Worm (Caenorhabditis elegans): ENCODE results near the gene str-16.

The str-16 gene

ce11 chrV:3236610-3237009, at the start of gene str-16, which contains the start of gene K08D9.9:
Gene str-16, plus strand, starts transcription at chrV:3236875.
Gene K08D9.9, minus strand, starts transcription at chrV:3236710.
- TF ChIP-seq ets-7 (tag; optimal IDR thresholded peaks at IDR 0.05) = no peak
- no peak for TF ChIP-seq B0310.2 (tag; optimal IDR thresholded peaks at IDR 0.05)
- no peak for TF ChIP-seq ceh-36 (tag; optimal IDR thresholded peaks at IDR 0.05)
- no peak for TF ChIP-seq F13C5.2 (tag; optimal IDR thresholded peaks at IDR 0.05)
- no peak for TF ChIP-seq hmg-4 (GFP tag; optimal IDR thresholded peaks at IDR 0.05)
- TF ChIP-seq hmbx-1 (tag; optimal IDR thresholded peaks at IDR 0.05) = no peak

ce11 chrV:3188043-3188442, 48.6 kb upstream of the str-16 start, which contains the start of gene lag-2:
Gene lag-2, plus strand, starts transcription at chrV:3188343.
- TF ChIP-seq sea-1 (GFP tag; conservative IDR thresholded peaks at IDR 0.05) = no peak
- no peak for TF ChIP-seq ama-1 (optimal IDR thresholded peaks at IDR 0.05)
- TF ChIP-seq tra-4 (tag; optimal IDR thresholded peaks at IDR 0.05) = no peak
- TF ChIP-seq F13C5.2 (tag; optimal IDR thresholded peaks at IDR 0.05) = no peak
- no peak for TF ChIP-seq ceh-13 (GFP tag; optimal IDR thresholded peaks at IDR 0.05)
- no peak for TF ChIP-seq ets-7 (tag; optimal IDR thresholded peaks at IDR 0.05)
- TF ChIP-seq hnd-1 (tag; optimal IDR thresholded peaks at IDR 0.05) = no peak
- TF ChIP-seq tbx-11 (GFP tag; IDR thresholded peaks at IDR 0.05) = no peak
- TF ChIP-seq aly-1 (tag; optimal IDR thresholded peaks at IDR 0.05) = no peak
- TF ChIP-seq scrt-1 (GFP tag; IDR thresholded peaks at IDR 0.05) = no peak
- no peak for TF ChIP-seq flt-1 (GFP tag; IDR thresholded peaks at IDR 0.05)
- TF ChIP-seq pes-1 (GFP tag; IDR thresholded peaks at IDR 0.05) = no peak
- TF ChIP-seq tbx-37 (GFP tag; conservative IDR thresholded peaks at IDR 0.05) = no peak
- no peak for TF ChIP-seq B0310.2 (tag; optimal IDR thresholded peaks at IDR 0.05)
- TF ChIP-seq ceh-36 (tag; optimal IDR thresholded peaks at IDR 0.05) = no peak
- no peak for TF ChIP-seq hmbx-1 (tag; optimal IDR thresholded peaks at IDR 0.05)
- no peak for TF ChIP-seq hmg-4 (GFP tag; optimal IDR thresholded peaks at IDR 0.05)

ce11 chrV:3193091-3193608, 43.5 kb upstream of the str-16 start, which contains the start of the genes Y73C8B.3 and Y73C8B.9:
Gene Y73C8B.3, minus strand, starts transcription at chrV:3193237.
Gene Y73C8B.9, plus strand, starts transcription at chrV:3193558.
- TF ChIP-seq scrt-1 (GFP tag; IDR thresholded peaks at IDR 0.05) = no peak
- no peak for TF ChIP-seq tbx-37 (GFP tag; conservative IDR thresholded peaks at IDR 0.05)
- no peak for TF ChIP-seq aly-1 (tag; optimal IDR thresholded peaks at IDR 0.05)
- TF ChIP-seq F13C5.2 (tag; optimal IDR thresholded peaks at IDR 0.05) = no peak
- no peak for TF ChIP-seq tbx-11 (GFP tag; IDR thresholded peaks at IDR 0.05)
- TF ChIP-seq flt-1 (GFP tag; IDR thresholded peaks at IDR 0.05) = no peak
- no peak for TF ChIP-seq ama-1 (optimal IDR thresholded peaks at IDR 0.05)
- no peak for TF ChIP-seq ets-7 (tag; optimal IDR thresholded peaks at IDR 0.05)

- TF ChIP-seq F13C5.2 (tag; optimal IDR thresholded peaks at IDR 0.05) = peak; percentile 5
- TF ChIP-seq tbx-11 (GFP tag; IDR thresholded peaks at IDR 0.05) = peak; percentile 39; the same call in 1 of the 2 replicates
- TF ChIP-seq scrt-1 (GFP tag; IDR thresholded peaks at IDR 0.05) = no peak
These were observed 41.7 kb upstream of the str-16 start, which contains the start of gene Y73C8B.2 for ce11 chrV:3194952-3195450. Gene Y73C8B.2, minus strand, starts transcription at chrV:3195002.

- TF ChIP-seq hnd-1 (tag; optimal IDR thresholded peaks at IDR 0.05) (no peak), tbx-37 (GFP tag; conservative IDR thresholded peaks at IDR 0.05) (no peak), tbx-11 (GFP tag; IDR thresholded peaks at IDR 0.05) (no peak), ceh-36 (tag; optimal IDR thresholded peaks at IDR 0.05) (no peak), pes-1 (GFP tag; IDR thresholded peaks at IDR 0.05) (no peak), hmg-4 (GFP tag; optimal IDR thresholded peaks at IDR 0.05) (no peak), aly-1 (tag; optimal IDR thresholded peaks at IDR 0.05) (no peak), ceh-13 (GFP tag; optimal IDR thresholded peaks at IDR 0.05) (no peak), tra-4 (tag; optimal IDR thresholded peaks at IDR 0.05) (no peak), F13C5.2 (tag; optimal IDR thresholded peaks at IDR 0.05) (no peak), sea-1 (GFP tag; conservative IDR thresholded peaks at IDR 0.05) (no peak), flt-1 (GFP tag; IDR thresholded peaks at IDR 0.05) (no peak), scrt-1 (GFP tag; IDR thresholded peaks at IDR 0.05) (no peak), hmbx-1 (tag; optimal IDR thresholded peaks at IDR 0.05) (no peak), B0310.2 (tag; optimal IDR thresholded peaks at IDR 0.05) (no peak), ama-1 (optimal IDR thresholded peaks at IDR 0.05) (no peak), ets-7 (tag; optimal IDR thresholded peaks at IDR 0.05) (no peak)
These were observed 40.9 kb upstream of the str-16 start for ce11 chrV:3195814-3196213.

- TF ChIP-seq ets-7 (tag; optimal IDR thresholded peaks at IDR 0.05) = no peak
- TF ChIP-seq B0310.2 (tag; optimal IDR thresholded peaks at IDR 0.05) = no peak
- TF ChIP-seq tbx-37 (GFP tag; conservative IDR thresholded peaks at IDR 0.05) = no peak
- no peak for TF ChIP-seq ceh-36 (tag; optimal IDR thresholded peaks at IDR 0.05)
- no peak for TF ChIP-seq pes-1 (GFP tag; IDR thresholded peaks at IDR 0.05)
- TF ChIP-seq F13C5.2 (tag; optimal IDR thresholded peaks at IDR 0.05) = no peak
- no peak for TF ChIP-seq hnd-1 (tag; optimal IDR thresholded peaks at IDR 0.05)
- TF ChIP-seq flt-1 (GFP tag; IDR thresholded peaks at IDR 0.05) = no peak
These were observed 39.8 kb upstream of the str-16 start, which contains the start of the genes Y73C8B.1 and Y73C8B.5 for ce11 chrV:3196832-3197329. Gene Y73C8B.1, minus strand, starts transcription at chrV:3196882. Gene Y73C8B.5, plus strand, starts transcription at chrV:3197268.

- TF ChIP-seq ceh-36 (tag; optimal IDR thresholded peaks at IDR 0.05) (no peak), ama-1 (optimal IDR thresholded peaks at IDR 0.05) (no peak), hmg-4 (GFP tag; optimal IDR thresholded peaks at IDR 0.05) (no peak), ceh-13 (GFP tag; optimal IDR thresholded peaks at IDR 0.05) (no peak), tra-4 (tag; optimal IDR thresholded peaks at IDR 0.05) (no peak), hnd-1 (tag; optimal IDR thresholded peaks at IDR 0.05) (no peak), sea-1 (GFP tag; conservative IDR thresholded peaks at IDR 0.05) (no peak), tbx-11 (GFP tag; IDR thresholded peaks at IDR 0.05) (no peak), B0310.2 (tag; optimal IDR thresholded peaks at IDR 0.05) (no peak), tbx-37 (GFP tag; conservative IDR thresholded peaks at IDR 0.05) (no peak), scrt-1 (GFP tag; IDR thresholded peaks at IDR 0.05) (no peak)
These were observed 36.4 kb upstream of the str-16 start, which contains the start of gene K08D9.4 for ce11 chrV:3200323-3200722. Gene K08D9.4, minus strand, starts transcription at chrV:3200423.

All from whole organism, early embryonic.